Worm (Caenorhabditis elegans): Measurements from ENCODE around the gene F42C5.3.

The F42C5.3 gene

ce11 chrIV:7312620-7313194 lies 25.3 kb upstream of the F42C5.3 start:
- no peak for TF ChIP-seq W03F9.2 (tag; optimal IDR thresholded peaks at IDR 0.05)
- TF ChIP-seq dao-5 (tag; optimal IDR thresholded peaks at IDR 0.05), result no peak
- no peak for TF ChIP-seq him-1 (tag; optimal IDR thresholded peaks at IDR 0.05)

ce11 chrIV:7310842-7311241 lies 23.5 kb upstream of the F42C5.3 start:
- TF ChIP-seq dao-5 (tag; optimal IDR thresholded peaks at IDR 0.05) (no peak), him-1 (tag; optimal IDR thresholded peaks at IDR 0.05) (no peak), W03F9.2 (tag; optimal IDR thresholded peaks at IDR 0.05) (no peak)

ce11 chrIV:7310410-7310809 lies 23.0 kb upstream of the F42C5.3 start, which contains the start of gene grl-4:
grl-4 (minus strand) TSS chrIV:7310760.
- TF ChIP-seq him-1 (tag; optimal IDR thresholded peaks at IDR 0.05) (no peak), W03F9.2 (tag; optimal IDR thresholded peaks at IDR 0.05) (no peak), dao-5 (tag; optimal IDR thresholded peaks at IDR 0.05) (no peak)

- TF ChIP-seq him-1 (tag; optimal IDR thresholded peaks at IDR 0.05) (no peak), dao-5 (tag; optimal IDR thresholded peaks at IDR 0.05) (no peak), W03F9.2 (tag; optimal IDR thresholded peaks at IDR 0.05) (no peak)
These were observed 22.3 kb upstream of the F42C5.3 start for ce11 chrIV:7309678-7310077.

- TF ChIP-seq W03F9.2 (tag; optimal IDR thresholded peaks at IDR 0.05) (no peak), him-1 (tag; optimal IDR thresholded peaks at IDR 0.05) (no peak), dao-5 (tag; optimal IDR thresholded peaks at IDR 0.05) (no peak)
These were observed 21.6 kb upstream of the F42C5.3 start, which contains the start of gene F42C5.6 for ce11 chrIV:7308974-7309373. F42C5.6 (minus strand) TSS chrIV:7309074.

- TF ChIP-seq dao-5 (tag; optimal IDR thresholded peaks at IDR 0.05) (no peak), W03F9.2 (tag; optimal IDR thresholded peaks at IDR 0.05) (no peak), him-1 (tag; optimal IDR thresholded peaks at IDR 0.05) (no peak)
These were observed 18.0 kb upstream of the F42C5.3 start, which contains the start of gene npr-27 for ce11 chrIV:7305325-7305724. npr-27 (plus strand) TSS chrIV:7305625.

- TF ChIP-seq him-1 (tag; optimal IDR thresholded peaks at IDR 0.05) (no peak), dao-5 (tag; optimal IDR thresholded peaks at IDR 0.05) (no peak), W03F9.2 (tag; optimal IDR thresholded peaks at IDR 0.05) (no peak)
These were observed 14.1 kb upstream of the F42C5.3 start for ce11 chrIV:7301481-7301880.

ce11 chrIV:7294121-7294520 lies 6.7 kb upstream of the F42C5.3 start, which contains the start of gene F42C5.5:
F42C5.5 (minus strand) TSS chrIV:7294221.
- no peak for TF ChIP-seq dao-5 (tag; optimal IDR thresholded peaks at IDR 0.05)
- TF ChIP-seq him-1 (tag; optimal IDR thresholded peaks at IDR 0.05), result no peak
- no peak for TF ChIP-seq W03F9.2 (tag; optimal IDR thresholded peaks at IDR 0.05)

- TF ChIP-seq dao-5 (tag; optimal IDR thresholded peaks at IDR 0.05), result no peak
These were observed 4.6 kb upstream of the F42C5.3 start, which contains the start of gene F42C5.4 for ce11 chrIV:7291957-7292356. F42C5.4 (minus strand) TSS chrIV:7292127.

- TF ChIP-seq W03F9.2 (tag; optimal IDR thresholded peaks at IDR 0.05) (no peak), dao-5 (tag; optimal IDR thresholded peaks at IDR 0.05) (no peak), him-1 (tag; optimal IDR thresholded peaks at IDR 0.05) (no peak)
These were observed 3.7 kb upstream of the F42C5.3 start for ce11 chrIV:7291066-7291465.

- TF ChIP-seq dao-5 (tag; optimal IDR thresholded peaks at IDR 0.05) (no peak), him-1 (tag; optimal IDR thresholded peaks at IDR 0.05) (no peak), W03F9.2 (tag; optimal IDR thresholded peaks at IDR 0.05) (no peak)
These were observed 1.5 kb downstream of the F42C5.3 start, which contains the start of gene C06E4.8 for ce11 chrIV:7285839-7286238. C06E4.8 (minus strand) TSS chrIV:7285875.

ce11 chrIV:7282957-7283356 lies 4.4 kb downstream of the F42C5.3 start, which contains the start of gene C06E4.1:
C06E4.1 (plus strand) TSS chrIV:7283257.
- TF ChIP-seq dao-5 (tag; optimal IDR thresholded peaks at IDR 0.05) (no peak), W03F9.2 (tag; optimal IDR thresholded peaks at IDR 0.05) (no peak), him-1 (tag; optimal IDR thresholded peaks at IDR 0.05) (no peak)

ce11 chrIV:7276661-7277060 lies 10.7 kb downstream of the F42C5.3 start, which contains the start of gene C06E4.2:
C06E4.2 (plus strand) TSS chrIV:7276961.
- TF ChIP-seq W03F9.2 (tag; optimal IDR thresholded peaks at IDR 0.05) (no peak), dao-5 (tag; optimal IDR thresholded peaks at IDR 0.05) (no peak), him-1 (tag; optimal IDR thresholded peaks at IDR 0.05) (no peak)

ce11 chrIV:7274969-7275548 lies 12.3 kb downstream of the F42C5.3 start:
- TF ChIP-seq W03F9.2 (tag; optimal IDR thresholded peaks at IDR 0.05), result no peak
- no peak for TF ChIP-seq dao-5 (tag; optimal IDR thresholded peaks at IDR 0.05)
- no peak for TF ChIP-seq him-1 (tag; optimal IDR thresholded peaks at IDR 0.05)

Measured in whole organism, L4/young adult.